Fruit fly (Drosophila melanogaster) whole organism, pupa: ENCODE results near the gene Dif.
A peak's percentile ranks its signal among the peaks of the same experiment; 100 is the strongest.

Source experiments
- CG10348 ChIP-seq: fragments of 200-800 bp; sonication (Bioruptor generic); IDR thresholded peaks from 2 replicates; pipeline ENCODE4 v1.3.6; 2022; ENCODE audit warnings: missing biosample characterization, missing genetic modification characterization
- CG12605 ChIP-seq: fragments of 200-800 bp; sonication (Bioruptor generic); IDR thresholded peaks from 2 replicates; pipeline ENCODE4 v1.3.6; 2022; ENCODE audit warnings: missing biosample characterization, missing genetic modification characterization
- CG13204 ChIP-seq: fragments of 200-800 bp; sonication (Bioruptor generic); optimal IDR thresholded peaks from 2 replicates; lab custom pipeline; 2018; ENCODE audit warnings: missing biosample characterization, mild to moderate bottlenecking, missing genetic modification characterization, moderate library complexity
- CG14655 ChIP-seq: fragments of 200-800 bp; sonication (Bioruptor generic); optimal IDR thresholded peaks from 3 replicates; lab custom pipeline; 2017; ENCODE audit warnings: mild to moderate bottlenecking, missing biosample characterization, missing genetic modification reagents, missing genetic modification characterization
- CG15710 ChIP-seq: fragments of 200-800 bp; sonication (Bioruptor generic); optimal IDR thresholded peaks from 2 replicates; lab custom pipeline; 2018; ENCODE audit warnings: missing biosample characterization, mild to moderate bottlenecking, missing genetic modification characterization, moderate library complexity
- CG17806 ChIP-seq: fragments of 200-800 bp; sonication (Bioruptor generic); optimal IDR thresholded peaks from 2 replicates; lab custom pipeline; 2018; ENCODE audit warnings: missing biosample characterization, mild to moderate bottlenecking, missing genetic modification characterization, moderate library complexity
- CG32121 ChIP-seq: fragments of 200-800 bp; sonication (Bioruptor generic); IDR thresholded peaks from 2 replicates; pipeline ENCODE4 v1.3.6; 2022; ENCODE audit warnings: missing biosample characterization, missing genetic modification characterization
- CG34367 ChIP-seq: fragments of 200-800 bp; sonication (Bioruptor generic); optimal IDR thresholded peaks from 2 replicates; lab custom pipeline; 2018; ENCODE audit warnings: missing biosample characterization, mild to moderate bottlenecking, missing genetic modification characterization
- CG4496 ChIP-seq: fragments of 200-800 bp; sonication (Bioruptor generic); IDR thresholded peaks from 3 replicates; pipeline ENCODE4 v1.3.6; 2022; ENCODE audit warnings: missing biosample characterization, missing genetic modification characterization
- CG8159 ChIP-seq: fragments of 200-800 bp; sonication (Bioruptor generic); optimal IDR thresholded peaks from 3 replicates; lab custom pipeline; 2018; ENCODE audit warnings: missing biosample characterization, mild to moderate bottlenecking, missing genetic modification characterization, moderate library complexity
- CG8301 ChIP-seq: fragments of 200-800 bp; sonication (Bioruptor generic); optimal IDR thresholded peaks from 2 replicates; lab custom pipeline; 2018; ENCODE audit warnings: missing biosample characterization, mild to moderate bottlenecking, missing genetic modification characterization
- CG9948 ChIP-seq: fragments of 200-800 bp; sonication (Bioruptor generic); optimal IDR thresholded peaks from 2 replicates; lab custom pipeline; 2018; ENCODE audit warnings: missing biosample characterization, mild to moderate bottlenecking, missing genetic modification characterization, moderate library complexity
- D1 ChIP-seq: fragments of 200-800 bp; sonication (Bioruptor generic); optimal IDR thresholded peaks from 2 replicates; lab custom pipeline; 2018; ENCODE audit warnings: missing biosample characterization, mild to moderate bottlenecking, missing genetic modification characterization, moderate library complexity
- EcR ChIP-seq: fragments of 200-800 bp; sonication (Bioruptor generic); optimal IDR thresholded peaks from 3 replicates; lab custom pipeline; 2019; ENCODE audit warnings: missing biosample characterization, missing genetic modification characterization, mild to moderate bottlenecking, moderate library complexity, missing genetic modification reagents
- Ets98B ChIP-seq: fragments of 200-800 bp; sonication (Bioruptor generic); IDR thresholded peaks from 2 replicates; pipeline ENCODE4 v1.3.6; 2022; ENCODE audit warnings: missing biosample characterization, missing genetic modification characterization
- Pif1A ChIP-seq: fragments of 200-800 bp; sonication (Bioruptor generic); optimal IDR thresholded peaks from 3 replicates; lab custom pipeline; 2016; ENCODE audit warnings: missing biosample characterization, missing genetic modification characterization
- Pif1B ChIP-seq: fragments of 200-800 bp; sonication (Bioruptor generic); optimal IDR thresholded peaks from 3 replicates; lab custom pipeline; 2016; ENCODE audit warnings: missing biosample characterization, missing genetic modification characterization
- Snoo ChIP-seq: fragments of 200-800 bp; sonication (Bioruptor generic); optimal IDR thresholded peaks from 3 replicates; lab custom pipeline; 2017; ENCODE audit warnings: missing biosample characterization, mild to moderate bottlenecking, missing genetic modification characterization, inconsistent platforms
- fd96Ca ChIP-seq: fragments of 200-800 bp; sonication (Bioruptor generic); IDR thresholded peaks from 3 replicates; pipeline ENCODE4 v1.3.6; 2022; ENCODE audit warnings: missing biosample characterization, missing genetic modification characterization
- gl ChIP-seq: fragments of 200-800 bp; sonication (Bioruptor generic); optimal IDR thresholded peaks from 2 replicates; lab custom pipeline; 2018; ENCODE audit warnings: missing biosample characterization, mild to moderate bottlenecking, missing genetic modification characterization
- rn ChIP-seq: fragments of 200-800 bp; sonication (Bioruptor generic); IDR thresholded peaks from 2 replicates; pipeline ENCODE4 v1.3.6; 2022; ENCODE audit warnings: missing biosample characterization, missing genetic modification characterization

Dif gene

dm6 chr2L:17433030-17433912, at the start of gene Dif, which contains the start of gene CG5043:
Gene Dif, minus strand, starts transcription at chr2L:17433161.
Gene CG5043, plus strand, starts transcription at chr2L:17433862.
- TF ChIP-seq CG15710 (tag; lab: Kevin White, UChicago) = no peak
- TF ChIP-seq EcR = no peak
- peak; percentile 36; the same call in 1 of the 2 replicates for TF ChIP-seq Ets98B
- TF ChIP-seq gl (tag; lab: Kevin White, UChicago) = no peak
- no peak for TF ChIP-seq CG32121 (GFP tag; lab: Robert Waterston, UW)
- TF ChIP-seq CG10348 = no peak
- peak; percentile 46; the same call in 1 of the 3 replicates for TF ChIP-seq CG4496 (GFP tag; lab: Robert Waterston, UW)
- no peak for TF ChIP-seq CG12605 (GFP tag; lab: Robert Waterston, UW)
- TF ChIP-seq CG13204 (GFP tag; lab: Kevin White, UChicago) = no peak
- no peak for TF ChIP-seq CG9948 (tag; lab: Kevin White, UChicago)
- TF ChIP-seq Snoo (tag; lab: Kevin White, UChicago) = no peak
- TF ChIP-seq D1 = no peak

DNA sequence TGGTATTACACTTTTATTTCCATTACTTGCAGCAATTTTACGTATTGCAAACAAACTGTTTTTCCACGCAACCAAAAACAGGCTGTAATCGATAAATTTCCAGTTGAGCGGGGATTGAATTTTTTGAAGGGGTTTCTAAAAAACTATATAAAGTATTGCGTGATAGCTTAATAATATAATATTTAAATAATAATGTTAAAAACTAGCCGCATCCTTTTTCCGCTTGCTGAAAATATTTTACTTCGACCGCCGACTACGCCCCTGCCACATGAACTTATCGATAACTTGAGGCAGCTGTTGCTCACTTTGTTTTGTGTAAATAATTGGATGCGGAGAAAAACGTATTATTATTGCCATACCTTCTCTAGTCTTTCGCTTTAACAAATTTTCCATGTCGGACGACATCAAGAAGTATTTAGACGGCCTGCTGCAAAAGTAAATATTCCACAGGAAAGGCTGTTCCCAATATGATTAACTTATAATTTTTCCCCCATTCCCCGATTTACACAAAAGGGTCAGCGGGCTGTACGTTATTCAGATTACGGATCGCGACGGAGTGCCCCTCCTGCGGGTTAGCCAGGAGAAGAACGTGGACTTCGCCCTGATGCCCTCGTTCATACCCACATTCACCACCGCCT, 48.1 kb upstream of the Dif start, which contains the start of the genes fws and Lamtor3:
TSS of gene fws (minus strand) at position 87 of the 638 bp plus-strand sequence.
TSS of gene Lamtor3 (plus strand) at position 289 of the 638 bp plus-strand sequence.
- TF ChIP-seq CG10348 (peak; percentile 98), Ets98B (peak; percentile 100), CG8301 (tag; lab: Kevin White, UChicago) (peak; percentile 99), EcR (peak; percentile 41), CG32121 (GFP tag; lab: Robert Waterston, UW) (peak; percentile 99), CG4496 (GFP tag; lab: Robert Waterston, UW) (peak; percentile 100), rn (GFP tag; lab: Robert Waterston, UW) (peak; percentile 99), gl (tag; lab: Kevin White, UChicago) (peak; percentile 95), Pif1A (GFP tag; lab: Kevin White, UChicago) (peak; percentile 98), Snoo (tag; lab: Kevin White, UChicago) (peak; percentile 99), fd96Ca (GFP tag; lab: Robert Waterston, UW) (peak; percentile 100), CG14655 (GFP tag; lab: Kevin White, UChicago) (peak; percentile 99), D1 (peak; percentile 96), CG12605 (GFP tag; lab: Robert Waterston, UW) (peak; percentile 99), Pif1B (GFP tag; lab: Kevin White, UChicago) (peak; percentile 99), CG8159 (tag; lab: Kevin White, UChicago) (peak; percentile 99), CG13204 (GFP tag; lab: Kevin White, UChicago) (no peak), CG9948 (tag; lab: Kevin White, UChicago) (peak; percentile 99), CG15710 (tag; lab: Kevin White, UChicago) (peak; percentile 99), CG34367 (peak; percentile 98), CG17806 (tag; lab: Kevin White, UChicago) (peak; percentile 99)

dm6 chr2L:17477710-17478109, 44.7 kb upstream of the Dif start, which contains the start of gene cass:
Gene cass, minus strand, starts transcription at chr2L:17477888.
- no peak for TF ChIP-seq fd96Ca (GFP tag; lab: Robert Waterston, UW)
- TF ChIP-seq CG34367 = no peak
- TF ChIP-seq CG13204 (GFP tag; lab: Kevin White, UChicago) = no peak
- no peak for TF ChIP-seq CG9948 (tag; lab: Kevin White, UChicago)
- TF ChIP-seq gl (tag; lab: Kevin White, UChicago) = no peak
- no peak for TF ChIP-seq CG14655 (GFP tag; lab: Kevin White, UChicago)
- TF ChIP-seq Snoo (tag; lab: Kevin White, UChicago) = no peak
- TF ChIP-seq Pif1A (GFP tag; lab: Kevin White, UChicago) = no peak
- TF ChIP-seq CG32121 (GFP tag; lab: Robert Waterston, UW) = no peak
- no peak for TF ChIP-seq CG4496 (GFP tag; lab: Robert Waterston, UW)
- TF ChIP-seq CG15710 (tag; lab: Kevin White, UChicago) = no peak
- TF ChIP-seq CG10348 = no peak
- TF ChIP-seq Pif1B (GFP tag; lab: Kevin White, UChicago) = no peak
- TF ChIP-seq CG8159 (tag; lab: Kevin White, UChicago) = no peak
- TF ChIP-seq CG17806 (tag; lab: Kevin White, UChicago) = no peak
- no peak for TF ChIP-seq EcR
- no peak for TF ChIP-seq CG12605 (GFP tag; lab: Robert Waterston, UW)
- no peak for TF ChIP-seq D1
- no peak for TF ChIP-seq CG8301 (tag; lab: Kevin White, UChicago)

dm6 chr2L:17472582-17473524, 39.9 kb upstream of the Dif start, which contains the start of gene BicD:
Gene BicD, minus strand, starts transcription at chr2L:17473215.
- no peak for TF ChIP-seq CG8301 (tag; lab: Kevin White, UChicago)
- 0 out of 2 replicates have a peak, but pooled peaks have one; percentile 20 for TF ChIP-seq CG12605 (GFP tag; lab: Robert Waterston, UW)
- no peak for TF ChIP-seq CG17806 (tag; lab: Kevin White, UChicago)
- TF ChIP-seq Ets98B = peak; percentile 23; the same call in 1 of the 2 replicates
- peak; percentile 20 for TF ChIP-seq EcR
- no peak for TF ChIP-seq CG9948 (tag; lab: Kevin White, UChicago)
- TF ChIP-seq CG4496 (GFP tag; lab: Robert Waterston, UW) = peak; percentile 22; the same call in 1 of the 3 replicates
- TF ChIP-seq Pif1B (GFP tag; lab: Kevin White, UChicago) = no peak
- TF ChIP-seq CG32121 (GFP tag; lab: Robert Waterston, UW) = no peak
- no peak for TF ChIP-seq CG13204 (GFP tag; lab: Kevin White, UChicago)
